Worm (Caenorhabditis elegans) whole organism, mixed stage, embryonic: ENCODE measurements around the gene abcf-1.

Experiments
- M03D4.4 ChIP-seq: sonication (generic microtip); optimal IDR thresholded peaks from 2 replicates; lab custom pipeline; 2017; ENCODE audit warnings: mild to moderate bottlenecking, missing genetic modification characterization, missing compliant biosample characterization
- bed-3 ChIP-seq: fragments of 200-800 bp; sonication (Bioruptor generic); optimal IDR thresholded peaks from 3 replicates; lab custom pipeline; 2018; ENCODE audit warnings: mild to moderate bottlenecking, missing genetic modification characterization, moderate library complexity, missing compliant biosample characterization
- ceh-39 ChIP-seq: fragments of 150-350 bp; optimal IDR thresholded peaks from 2 replicates; lab custom pipeline; 2014; ENCODE audit warnings: missing biosample characterization, missing genetic modification characterization
- ceh-43 ChIP-seq: fragments of 200-800 bp; sonication (Bioruptor generic); optimal IDR thresholded peaks from 2 replicates; lab custom pipeline; 2018; ENCODE audit warnings: mild to moderate bottlenecking, missing genetic modification characterization, moderate library complexity, missing compliant biosample characterization
- cnd-1 ChIP-seq: fragments of 200-800 bp; sonication (Bioruptor generic); optimal IDR thresholded peaks from 2 replicates; lab custom pipeline; 2018; ENCODE audit warnings: mild to moderate bottlenecking, missing genetic modification characterization, missing compliant biosample characterization
- drap-1 ChIP-seq: fragments of 200-800 bp; sonication (Bioruptor generic); optimal IDR thresholded peaks from 3 replicates; lab custom pipeline; 2018; ENCODE audit warnings: mild to moderate bottlenecking, missing genetic modification characterization, missing compliant biosample characterization
- elt-1 ChIP-seq: sonication (generic microtip); optimal IDR thresholded peaks from 2 replicates; lab custom pipeline; 2017; ENCODE audit warnings: missing genetic modification characterization, mild to moderate bottlenecking, missing compliant biosample characterization, antibody characterized with exemption, moderate library complexity, borderline replicate concordance; ENCODE audit not compliant: insufficient read depth
- elt-3 ChIP-seq: fragments of 150-350 bp; optimal IDR thresholded peaks from 2 replicates; lab custom pipeline; 2014; ENCODE audit warnings: missing biosample characterization, missing genetic modification characterization
- ham-2 ChIP-seq: fragments of 200-800 bp; sonication (Bioruptor generic); optimal IDR thresholded peaks from 2 replicates; lab custom pipeline; 2018; ENCODE audit warnings: mild to moderate bottlenecking, missing genetic modification characterization, missing compliant biosample characterization
- hlh-1 ChIP-seq: fragments of 150-350 bp; optimal IDR thresholded peaks from 2 replicates; lab custom pipeline; 2014; ENCODE audit warnings: missing biosample characterization, missing genetic modification reagents, missing genetic modification characterization
- lin-13 ChIP-seq: fragments of 150-350 bp; optimal IDR thresholded peaks from 2 replicates; lab custom pipeline; 2014; ENCODE audit warnings: missing biosample characterization, missing genetic modification characterization
- lin-32 ChIP-seq: fragments of 200-800 bp; sonication (Bioruptor generic); optimal IDR thresholded peaks from 2 replicates; lab custom pipeline; 2018; ENCODE audit warnings: mild to moderate bottlenecking, missing genetic modification characterization, missing compliant biosample characterization
- lsy-2 ChIP-seq: fragments of 150-350 bp; optimal IDR thresholded peaks from 2 replicates; lab custom pipeline; 2014; ENCODE audit warnings: missing biosample characterization, missing genetic modification characterization
- mab-5 ChIP-seq: fragments of 150-350 bp; optimal IDR thresholded peaks from 2 replicates; lab custom pipeline; 2014; ENCODE audit warnings: missing biosample characterization, missing genetic modification characterization
- mls-2 ChIP-seq: sonication (generic microtip); optimal IDR thresholded peaks from 2 replicates; lab custom pipeline; 2016; ENCODE audit warnings: mild to moderate bottlenecking, missing genetic modification characterization, moderate library complexity, missing compliant biosample characterization
- nhr-12 ChIP-seq: fragments of 150-350 bp; optimal IDR thresholded peaks from 2 replicates; lab custom pipeline; 2014; ENCODE audit warnings: missing biosample characterization, missing genetic modification characterization
- nhr-2 ChIP-seq: fragments of 150-350 bp; optimal IDR thresholded peaks from 2 replicates; lab custom pipeline; 2014; ENCODE audit warnings: missing biosample characterization, missing genetic modification characterization
- nhr-237 ChIP-seq: fragments of 150-350 bp; optimal IDR thresholded peaks from 2 replicates; lab custom pipeline; 2014; ENCODE audit warnings: missing biosample characterization, missing genetic modification characterization
- nhr-28 ChIP-seq: fragments of 150-350 bp; optimal IDR thresholded peaks from 2 replicates; lab custom pipeline; 2014; ENCODE audit warnings: missing biosample characterization, missing genetic modification characterization
- nhr-76 ChIP-seq: sonication (generic microtip); optimal IDR thresholded peaks from 2 replicates; lab custom pipeline; 2017; ENCODE audit warnings: missing biosample characterization, missing genetic modification characterization
- pha-4 ChIP-seq: fragments of 150-350 bp; optimal IDR thresholded peaks from 2 replicates; lab custom pipeline; 2018; ENCODE audit warnings: missing biosample characterization, missing genetic modification reagents, missing genetic modification characterization
- sem-2 ChIP-seq: fragments of 200-800 bp; sonication (Bioruptor generic); optimal IDR thresholded peaks from 2 replicates; lab custom pipeline; 2018; ENCODE audit warnings: mild to moderate bottlenecking, missing genetic modification characterization, missing compliant biosample characterization
- snpc-4 ChIP-seq: fragments of 150-350 bp; optimal IDR thresholded peaks from 2 replicates; lab custom pipeline; 2014; ENCODE audit warnings: missing biosample characterization, missing genetic modification characterization
- sptf-1 ChIP-seq: sonication (generic microtip); optimal IDR thresholded peaks from 2 replicates; lab custom pipeline; 2017; ENCODE audit warnings: mild to moderate bottlenecking, missing genetic modification characterization, moderate library complexity, missing compliant biosample characterization
- tbx-8 ChIP-seq: fragments of 200-800 bp; sonication (Bioruptor generic); optimal IDR thresholded peaks from 2 replicates; lab custom pipeline; 2018; ENCODE audit warnings: mild to moderate bottlenecking, missing genetic modification characterization, moderate library complexity, missing compliant biosample characterization
- unc-120 ChIP-seq: sonication (generic microtip); optimal IDR thresholded peaks from 2 replicates; lab custom pipeline; 2017; ENCODE audit warnings: missing genetic modification characterization, missing compliant biosample characterization; ENCODE audit not compliant: poor library complexity, severe bottlenecking
- unc-39 ChIP-seq: fragments of 150-350 bp; optimal IDR thresholded peaks from 2 replicates; lab custom pipeline; 2014; ENCODE audit warnings: missing biosample characterization, missing genetic modification characterization
- unc-62 ChIP-seq: fragments of 150-350 bp; optimal IDR thresholded peaks from 2 replicates; lab custom pipeline; 2014; ENCODE audit warnings: missing biosample characterization, missing genetic modification reagents, missing genetic modification characterization
- ztf-11 ChIP-seq: fragments of 150-350 bp; optimal IDR thresholded peaks from 2 replicates; lab custom pipeline; 2014; ENCODE audit warnings: missing biosample characterization, missing genetic modification characterization

Gene abcf-1

ce11 chrV:12725893-12726292 lies 37.3 kb downstream of the abcf-1 start, which contains the start of gene R11D1.12:
Gene R11D1.12, minus strand, starts transcription at chrV:12725993.
- TF ChIP-seq nhr-12 (tag; lab: Kevin White, UChicago) (no peak), unc-39 (no peak), hlh-1 (tag; lab: Kevin White, UChicago) (no peak)

DNA sequence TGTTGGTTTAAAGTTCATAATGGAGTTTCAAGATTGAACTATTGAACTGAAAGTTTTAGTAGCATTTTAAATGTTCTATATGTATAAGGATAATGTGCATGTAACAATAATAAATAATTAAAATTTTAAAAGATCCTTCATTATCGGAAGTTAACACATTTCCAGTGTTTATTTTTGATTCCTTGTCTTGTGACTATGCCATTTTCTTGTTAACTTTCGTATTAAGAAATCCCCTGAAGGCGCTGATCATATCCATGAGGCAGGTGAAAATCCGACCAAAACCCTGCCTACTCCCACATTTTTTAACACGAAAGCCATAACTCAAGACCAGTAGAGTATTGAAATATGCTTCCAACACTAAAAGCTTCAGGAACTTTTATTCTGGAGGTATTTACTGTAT lies 43.5 kb downstream of the abcf-1 start, which contains the start of gene R11D1.7:
Gene R11D1.7 (plus strand): TSS at position 301 of the 400 bp plus-strand sequence.
- TF ChIP-seq mab-5 (tag; lab: Kevin White, UChicago) = no peak
- no peak for TF ChIP-seq mls-2 (tag; lab: Kevin White, UChicago)
- TF ChIP-seq unc-39 = no peak
- no peak for TF ChIP-seq cnd-1 (tag; lab: Kevin White, UChicago)
- TF ChIP-seq unc-120 (tag; lab: Kevin White, UChicago) = no peak

DNA sequence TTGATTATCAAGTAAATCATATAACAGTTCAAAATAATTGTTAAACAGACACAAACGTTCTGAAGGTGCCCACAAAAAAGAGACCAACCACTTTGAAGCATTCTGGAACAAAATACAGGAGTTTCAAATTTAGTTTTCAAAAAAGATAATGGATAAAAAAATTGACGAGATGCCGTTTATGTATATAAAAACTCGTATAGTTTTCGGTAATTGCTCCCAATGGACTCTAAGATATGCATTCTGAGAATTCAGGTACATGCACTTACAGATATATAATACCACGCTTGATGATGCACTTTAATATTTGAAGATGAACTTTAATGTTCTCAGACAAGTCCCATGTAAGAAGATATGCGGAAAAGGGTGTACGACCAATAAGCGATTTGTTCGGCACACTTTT lies 44.6 kb downstream of the abcf-1 start, which contains the start of gene str-181:
Gene str-181 (minus strand): TSS at position 101 of the 400 bp plus-strand sequence.
- TF ChIP-seq lin-32 (no peak), pha-4 (tag; lab: Kevin White, UChicago) (no peak), ceh-39 (tag; lab: Kevin White, UChicago) (no peak)
- TF ChIP-seq, all 35 proteins: peak for 0

- TF ChIP-seq mab-5 (tag; lab: Kevin White, UChicago) (no peak), mls-2 (tag; lab: Kevin White, UChicago) (no peak), sptf-1 (no peak), drap-1 (GFP tag; lab: Kevin White, UChicago) (no peak), lsy-2 (tag; lab: Kevin White, UChicago) (no peak), nhr-237 (tag; lab: Kevin White, UChicago) (no peak), unc-62 (no peak), ceh-43 (GFP tag; lab: Kevin White, UChicago) (no peak), nhr-2 (tag; lab: Kevin White, UChicago) (no peak), bed-3 (GFP tag; lab: Kevin White, UChicago) (no peak), nhr-12 (tag; lab: Kevin White, UChicago) (no peak), tbx-8 (GFP tag; lab: Kevin White, UChicago) (no peak), ztf-11 (tag; lab: Kevin White, UChicago) (no peak), cnd-1 (tag; lab: Kevin White, UChicago) (no peak), sem-2 (GFP tag; lab: Kevin White, UChicago) (no peak), lin-13 (no peak), nhr-76 (tag; lab: Kevin White, UChicago) (no peak)
Observed at ce11 chrV:12716447-12716846, 46.7 kb downstream of the abcf-1 start, which contains the start of gene str-178. Gene str-178, minus strand, starts transcription at chrV:12716547.

DNA sequence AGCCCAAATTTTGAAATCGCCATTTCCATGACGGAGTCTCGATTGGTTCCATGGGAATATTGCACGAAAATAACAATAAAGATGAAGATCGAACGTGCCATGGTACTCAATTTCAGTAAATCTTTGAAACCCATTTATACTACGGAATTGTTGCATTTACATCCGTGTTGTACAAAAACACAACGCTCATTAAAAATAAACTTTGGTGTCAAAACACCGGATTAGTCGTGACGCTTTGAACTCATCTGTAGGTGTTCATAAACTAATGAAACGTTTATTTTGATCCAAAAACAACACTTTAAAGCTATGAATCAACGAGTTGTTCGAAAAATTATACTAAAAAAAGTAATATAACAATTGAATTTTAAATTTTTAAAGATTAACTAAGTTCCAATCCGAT lies 49.1 kb downstream of the abcf-1 start, which contains the start of gene R11D1.4:
Gene R11D1.4 (minus strand): TSS at position 101 of the 400 bp plus-strand sequence.
- TF ChIP-seq snpc-4 (tag; lab: Kevin White, UChicago) = no peak
- TF ChIP-seq, all 35 proteins: peak for 0

- no peak for TF ChIP-seq nhr-12 (tag; lab: Kevin White, UChicago)
- TF ChIP-seq ham-2 (GFP tag; lab: Kevin White, UChicago) = no peak
- no peak for TF ChIP-seq lsy-2 (tag; lab: Kevin White, UChicago)
- no peak for TF ChIP-seq M03D4.4 (tag; lab: Kevin White, UChicago)
- TF ChIP-seq nhr-28 = no peak
- no peak for TF ChIP-seq mab-5 (tag; lab: Kevin White, UChicago)
- TF ChIP-seq elt-1 (tag; lab: Kevin White, UChicago) = no peak
- TF ChIP-seq elt-3 (tag; lab: Kevin White, UChicago) = no peak
- no peak for TF ChIP-seq ceh-43 (GFP tag; lab: Kevin White, UChicago)
- TF ChIP-seq nhr-2 (tag; lab: Kevin White, UChicago) = no peak
- no peak for TF ChIP-seq unc-120 (tag; lab: Kevin White, UChicago)
- TF ChIP-seq bed-3 (GFP tag; lab: Kevin White, UChicago) = no peak
- no peak for TF ChIP-seq tbx-8 (GFP tag; lab: Kevin White, UChicago)
- no peak for TF ChIP-seq nhr-237 (tag; lab: Kevin White, UChicago)
- TF ChIP-seq, all 35 proteins: peak for 0
Observed at ce11 chrV:12711999-12712398, 51.2 kb downstream of the abcf-1 start, which contains the start of gene R11D1.3. Gene R11D1.3, minus strand, starts transcription at chrV:12712099.
